Worm (Caenorhabditis elegans) whole organism, L1 larva: ENCODE results near the gene mrps-18C.

Experiments used
- C16A3.4 ChIP-seq: fragments of 150-350 bp; optimal IDR thresholded peaks from 2 replicates; lab custom pipeline; 2014; ENCODE audit warnings: missing biosample characterization, missing genetic modification characterization
- blmp-1 ChIP-seq: fragments of 150-350 bp; optimal IDR thresholded peaks from 2 replicates; lab custom pipeline; 2014; ENCODE audit warnings: missing biosample characterization, missing genetic modification characterization
- ceh-82 ChIP-seq, 3 experiments: fragments of 150-350 bp in 1 of 3; sonication (generic microtip) in 2 of 3; optimal IDR thresholded peaks; 2 replicates each; lab custom pipeline; 2014 to 2017; ENCODE audit warnings: missing biosample characterization in 3 of 3, missing genetic modification characterization in 3 of 3
- ceh-88 ChIP-seq: fragments of 200-800 bp; sonication (Bioruptor generic); IDR thresholded peaks from 2 replicates; pipeline ENCODE4 v1.3.6; 2022; ENCODE audit warnings: missing genetic modification characterization, missing compliant biosample characterization
- ceh-90 ChIP-seq: sonication (generic microtip); optimal IDR thresholded peaks from 2 replicates; lab custom pipeline; 2016; ENCODE audit warnings: missing genetic modification characterization, missing compliant biosample characterization
- dpl-1 ChIP-seq, 3 experiments: fragments of 150-350 bp in 2 of 3; sonication (generic microtip) in 1 of 3; optimal IDR thresholded peaks; 2 replicates each; lab custom pipeline; 2014 to 2017; ENCODE audit warnings: missing biosample characterization in 3 of 3, missing genetic modification characterization in 3 of 3, missing genetic modification reagents in 3 of 3
- dsc-1 ChIP-seq: sonication (generic microtip); optimal IDR thresholded peaks from 2 replicates; lab custom pipeline; 2016; ENCODE audit warnings: mild to moderate bottlenecking, missing genetic modification characterization, missing compliant biosample characterization
- efl-1 ChIP-seq, 4 experiments: fragments of 150-350 bp; optimal IDR thresholded peaks in 3 of 4; peaks in 1 of 4; 1 replicate in 1 of 4; 2 replicates in 3 of 4; lab custom pipeline; 2014; ENCODE audit warnings: missing biosample characterization in 2 of 4, missing genetic modification characterization in 2 of 4, missing genetic modification reagents in 2 of 4
- efl-3 ChIP-seq: fragments of 200-800 bp; sonication (Bioruptor generic); optimal IDR thresholded peaks from 2 replicates; lab custom pipeline; 2018; ENCODE audit warnings: mild to moderate bottlenecking, missing genetic modification characterization, missing compliant biosample characterization
- egl-13 ChIP-seq: sonication (generic microtip); optimal IDR thresholded peaks from 2 replicates; lab custom pipeline; 2016; ENCODE audit warnings: missing genotype, missing genetic modification reagents, missing genetic modification characterization, missing compliant biosample characterization
- egl-27 ChIP-seq, 2 experiments: fragments of 150-350 bp in 1 of 2; sonication (generic microtip); optimal IDR thresholded peaks; 3 replicates each; lab custom pipeline; 2017 to 2018; ENCODE audit warnings: missing biosample characterization in 2 of 2, missing genetic modification characterization in 2 of 2, missing genetic modification reagents in 2 of 2
- elt-3 ChIP-seq, 6 experiments: fragments of 150-350 bp in 1 of 6; sonication (generic microtip); optimal IDR thresholded peaks; 2 replicates each; lab custom pipeline; 2017 to 2018; ENCODE audit warnings: missing biosample characterization in 6 of 6, missing genetic modification characterization in 6 of 6, inconsistent platforms in 1 of 6
- ets-5 ChIP-seq: fragments of 200-800 bp; sonication (Bioruptor generic); IDR thresholded peaks from 2 replicates; pipeline ENCODE4 v1.3.6; 2022; ENCODE audit warnings: missing genetic modification characterization, missing compliant biosample characterization
- fos-1 ChIP-seq: fragments of 150-350 bp; optimal IDR thresholded peaks from 2 replicates; lab custom pipeline; 2014; ENCODE audit warnings: missing biosample characterization, missing genetic modification characterization
- grh-1 ChIP-seq: fragments of 200-800 bp; sonication (Bioruptor generic); IDR thresholded peaks from 2 replicates; pipeline ENCODE4 v1.3.6; 2022; ENCODE audit warnings: missing genetic modification reagents, missing genetic modification characterization, missing compliant biosample characterization
- hpl-2 ChIP-seq: fragments of 150-350 bp; optimal IDR thresholded peaks from 2 replicates; lab custom pipeline; 2014; ENCODE audit warnings: missing biosample characterization, missing genetic modification reagents, missing genetic modification characterization
- isw-1 ChIP-seq: fragments of 200-800 bp; sonication (Bioruptor generic); IDR thresholded peaks from 2 replicates; pipeline ENCODE4 v1.3.6; 2022; ENCODE audit warnings: missing genetic modification characterization, missing compliant biosample characterization
- jun-1 ChIP-seq: fragments of 150-350 bp; optimal IDR thresholded peaks from 2 replicates; lab custom pipeline; 2014; ENCODE audit warnings: missing biosample characterization, missing genetic modification reagents, missing genetic modification characterization
- lin-14 ChIP-seq: fragments of 200-800 bp; sonication (Bioruptor generic); optimal IDR thresholded peaks from 2 replicates; lab custom pipeline; 2018; ENCODE audit warnings: mild to moderate bottlenecking, missing genetic modification characterization, moderate library complexity, missing compliant biosample characterization
- lin-15B ChIP-seq: fragments of 150-350 bp; sonication (generic microtip); optimal IDR thresholded peaks from 3 replicates; lab custom pipeline; 2014; ENCODE audit warnings: missing biosample characterization, missing genetic modification characterization
- lin-35 ChIP-seq, 2 experiments: fragments of 150-350 bp; optimal IDR thresholded peaks; 2 replicates each; lab custom pipeline; 2014; ENCODE audit warnings: missing biosample characterization in 2 of 2, missing genetic modification characterization in 2 of 2, missing genetic modification reagents in 2 of 2
- lin-39 ChIP-seq: fragments of 150-350 bp; optimal IDR thresholded peaks from 2 replicates; lab custom pipeline; 2014; ENCODE audit warnings: missing biosample characterization, missing genetic modification reagents, missing genetic modification characterization
- lir-3 ChIP-seq: sonication (generic microtip); optimal IDR thresholded peaks from 2 replicates; lab custom pipeline; 2016; ENCODE audit warnings: mild to moderate bottlenecking, missing genetic modification characterization, moderate library complexity, missing compliant biosample characterization; ENCODE audit not compliant: poor library complexity
- lsy-2 ChIP-seq, 2 experiments: fragments of 150-350 bp; optimal IDR thresholded peaks; 2 replicates each; lab custom pipeline; 2014; ENCODE audit warnings: missing biosample characterization in 2 of 2, missing genetic modification characterization in 2 of 2
- mab-9 ChIP-seq: fragments of 200-800 bp; sonication (Bioruptor generic); IDR thresholded peaks from 2 replicates; pipeline ENCODE4 v1.3.6; 2022; ENCODE audit warnings: missing genetic modification reagents, missing genetic modification characterization, missing compliant biosample characterization
- mep-1 ChIP-seq: fragments of 150-350 bp; optimal IDR thresholded peaks from 2 replicates; lab custom pipeline; 2014; ENCODE audit warnings: missing biosample characterization, missing genetic modification characterization
- nhr-11 ChIP-seq: fragments of 150-350 bp; optimal IDR thresholded peaks from 2 replicates; lab custom pipeline; 2014; ENCODE audit warnings: missing biosample characterization, missing genetic modification characterization
- nhr-12 ChIP-seq: sonication (generic microtip); optimal IDR thresholded peaks from 2 replicates; lab custom pipeline; 2017; ENCODE audit warnings: missing biosample characterization, missing genetic modification characterization
- nhr-19 ChIP-seq: fragments of 200-800 bp; sonication (Bioruptor generic); conservative IDR thresholded peaks from 2 replicates; pipeline ENCODE4 v1.3.6; 2022; ENCODE audit warnings: missing genetic modification characterization, missing compliant biosample characterization
- nhr-237 ChIP-seq: fragments of 150-350 bp; optimal IDR thresholded peaks from 2 replicates; lab custom pipeline; 2014; ENCODE audit warnings: missing biosample characterization, missing genetic modification characterization
- nhr-47 ChIP-seq: sonication (generic microtip); optimal IDR thresholded peaks from 2 replicates; lab custom pipeline; 2016; ENCODE audit warnings: mild to moderate bottlenecking, missing genetic modification characterization, moderate library complexity, missing compliant biosample characterization
- nhr-71 ChIP-seq: sonication (generic microtip); optimal IDR thresholded peaks from 2 replicates; lab custom pipeline; 2016; ENCODE audit warnings: mild to moderate bottlenecking, missing genetic modification characterization, moderate library complexity, missing compliant biosample characterization
- nhr-76 ChIP-seq: sonication (generic microtip); optimal IDR thresholded peaks from 2 replicates; lab custom pipeline; 2017; ENCODE audit warnings: missing biosample characterization, missing genetic modification characterization
- nhr-85 ChIP-seq: sonication (generic microtip); peaks from one replicate; lab custom pipeline; 2016; ENCODE audit warnings: missing genetic modification characterization, inconsistent platforms, missing compliant biosample characterization
- nhr-90 ChIP-seq: sonication (generic microtip); optimal IDR thresholded peaks from 2 replicates; lab custom pipeline; 2016; ENCODE audit warnings: mild to moderate bottlenecking, missing genetic modification characterization, missing compliant biosample characterization; ENCODE audit not compliant: poor library complexity
- pag-3 ChIP-seq: sonication (generic microtip); optimal IDR thresholded peaks from 2 replicates; lab custom pipeline; 2017; ENCODE audit warnings: missing genetic modification characterization, mild to moderate bottlenecking, missing compliant biosample characterization, antibody characterized with exemption, borderline replicate concordance; ENCODE audit not compliant: insufficient read depth
- rnt-1 ChIP-seq: sonication (generic microtip); optimal IDR thresholded peaks from 2 replicates; lab custom pipeline; 2016; ENCODE audit warnings: mild to moderate bottlenecking, missing genetic modification characterization, moderate library complexity, missing compliant biosample characterization
- skn-1 ChIP-seq: fragments of 150-350 bp; optimal IDR thresholded peaks from 2 replicates; lab custom pipeline; 2014; ENCODE audit warnings: missing biosample characterization, missing genetic modification characterization
- snpc-4 ChIP-seq: fragments of 150-350 bp; optimal IDR thresholded peaks from 2 replicates; lab custom pipeline; 2014; ENCODE audit warnings: missing biosample characterization, missing genetic modification characterization
- snu-23 ChIP-seq: sonication (generic microtip); optimal IDR thresholded peaks from 2 replicates; lab custom pipeline; 2016; ENCODE audit warnings: missing genetic modification characterization, missing compliant biosample characterization
- sox-4 ChIP-seq: sonication (generic microtip); optimal IDR thresholded peaks from 2 replicates; lab custom pipeline; 2016; ENCODE audit warnings: missing genetic modification characterization, missing compliant biosample characterization
- tlp-1 ChIP-seq: fragments of 150-350 bp; optimal IDR thresholded peaks from 2 replicates; lab custom pipeline; 2014; ENCODE audit warnings: missing biosample characterization, missing genetic modification characterization
- unc-86 ChIP-seq: sonication (generic microtip); optimal IDR thresholded peaks from 2 replicates; lab custom pipeline; 2016; ENCODE audit warnings: missing genetic modification characterization, missing compliant biosample characterization
- vab-15 ChIP-seq: sonication (generic microtip); optimal IDR thresholded peaks from 2 replicates; lab custom pipeline; 2017; ENCODE audit warnings: missing genotype, mild to moderate bottlenecking, missing genetic modification characterization, missing compliant biosample characterization
- xbp-1 ChIP-seq: sonication (generic microtip); optimal IDR thresholded peaks from 2 replicates; lab custom pipeline; 2016; ENCODE audit warnings: missing genetic modification characterization, missing compliant biosample characterization
- zag-1 ChIP-seq: fragments of 150-350 bp; optimal IDR thresholded peaks from 2 replicates; lab custom pipeline; 2014; ENCODE audit warnings: missing biosample characterization, missing genetic modification characterization
- zip-4 ChIP-seq: fragments of 200-800 bp; sonication (Bioruptor generic); optimal IDR thresholded peaks from 2 replicates; lab custom pipeline; 2018; ENCODE audit warnings: mild to moderate bottlenecking, missing genetic modification characterization, moderate library complexity, missing compliant biosample characterization
- ztf-4 ChIP-seq: fragments of 150-350 bp; optimal IDR thresholded peaks from 2 replicates; lab custom pipeline; 2014; ENCODE audit warnings: missing biosample characterization, missing genetic modification characterization

mrps-18C gene

ce11 chrIII:4934896-4935628, at the start of gene mrps-18C:
Gene mrps-18C, plus strand, starts transcription at chrIII:4935578.
- no peak for TF ChIP-seq fos-1
- no peak for TF ChIP-seq efl-3 (GFP tag; lab: Kevin White, UChicago)
- peak; percentile 34 for TF ChIP-seq lin-15B (tag; lab: Kevin White, UChicago)
- peak; percentile 2 for TF ChIP-seq nhr-85 (tag; lab: Kevin White, UChicago)
- peak; percentile 45 for TF ChIP-seq nhr-71
- no peak for TF ChIP-seq lin-14 (GFP tag; lab: Kevin White, UChicago)
- TF ChIP-seq jun-1 (tag; lab: Kevin White, UChicago), result no peak
- peak; percentile 60 to 69 for TF ChIP-seq lin-35 (GFP tag; optimal IDR thresholded peaks at IDR 0.05; lab: Kevin White, UChicago)
- no peak for TF ChIP-seq isw-1 (GFP tag; lab: Robert Waterston, UW)
- TF ChIP-seq ceh-88, result no peak
- TF ChIP-seq tlp-1 (tag; lab: Kevin White, UChicago), result no peak
- no peak for TF ChIP-seq zag-1 (tag; lab: Kevin White, UChicago)
- no peak for TF ChIP-seq egl-13 (tag; lab: Kevin White, UChicago)
- no peak for TF ChIP-seq xbp-1
- no peak for TF ChIP-seq dsc-1 (tag; lab: Kevin White, UChicago)
- peak; percentile 47 for TF ChIP-seq mep-1
- TF ChIP-seq sox-4 (tag; lab: Kevin White, UChicago), result no peak
- TF ChIP-seq egl-27 (tag; optimal IDR thresholded peaks at IDR 0.05; lab: Kevin White, UChicago), result no peak
- peak in 1 of 3 experiments; percentile 11 for TF ChIP-seq ceh-82 (tag; optimal IDR thresholded peaks at IDR 0.05; lab: Kevin White, UChicago)
- TF ChIP-seq ceh-90 (tag; lab: Kevin White, UChicago), result no peak
- TF ChIP-seq vab-15, result no peak
- TF ChIP-seq mab-9 (GFP tag; lab: Robert Waterston, UW), result no peak
- TF ChIP-seq nhr-11 (tag; lab: Kevin White, UChicago), result no peak
- no peak for TF ChIP-seq hpl-2 (GFP tag; lab: Kevin White, UChicago)
- TF ChIP-seq C16A3.4, result no peak
- TF ChIP-seq skn-1, result no peak
- no peak for TF ChIP-seq ztf-4 (tag; lab: Kevin White, UChicago)
- TF ChIP-seq nhr-237 (tag; lab: Kevin White, UChicago), result no peak
- peak; percentile 18 for TF ChIP-seq blmp-1 (tag; lab: Kevin White, UChicago)
- no peak for TF ChIP-seq elt-3 (tag; optimal IDR thresholded peaks at IDR 0.05; lab: Kevin White, UChicago)
- TF ChIP-seq dpl-1 (GFP tag; optimal IDR thresholded peaks at IDR 0.05; lab: Kevin White, UChicago), result peak; percentile 42 to 70 (median 59)
- no peak for TF ChIP-seq lin-39 (tag; lab: Kevin White, UChicago)
- peak; percentile 48 to 66 for TF ChIP-seq efl-1 (optimal IDR thresholded peaks at IDR 0.05; lab: Kevin White, UChicago)
- TF ChIP-seq efl-1 (GFP tag; optimal IDR thresholded peaks at IDR 0.05 in 1 of 2; lab: Kevin White, UChicago), result peak; percentile 68 to 96
- TF ChIP-seq rnt-1 (tag; lab: Kevin White, UChicago), result peak; percentile 35
- no peak for TF ChIP-seq nhr-19
- no peak for TF ChIP-seq unc-86 (tag; lab: Kevin White, UChicago)
- no peak for TF ChIP-seq snpc-4
- TF ChIP-seq grh-1 (GFP tag; lab: Robert Waterston, UW), result no peak
- TF ChIP-seq nhr-47, result peak; percentile 49
- TF ChIP-seq nhr-12, result no peak
- peak; percentile 16 for TF ChIP-seq snu-23
- TF ChIP-seq nhr-90, result no peak
- no peak for TF ChIP-seq ets-5 (GFP tag; lab: Robert Waterston, UW)
- TF ChIP-seq nhr-76 (tag; lab: Kevin White, UChicago), result no peak
- no peak for TF ChIP-seq zip-4 (GFP tag; lab: Kevin White, UChicago)
- no peak for TF ChIP-seq lir-3 (tag; lab: Kevin White, UChicago)
- peak; percentile 19 to 60 for TF ChIP-seq lsy-2 (tag; optimal IDR thresholded peaks at IDR 0.05; lab: Kevin White, UChicago)
- TF ChIP-seq pag-3 (tag; lab: Kevin White, UChicago), result no peak
- TF ChIP-seq, all 84 proteins: peak for 13
